Fruit fly (Drosophila melanogaster): Measurements from ENCODE around the gene CNMa.

The CNMa gene

dm6 chr3L:1817405-1817804, 38.0 kb downstream of the CNMa start:
- TF ChIP-seq ttk (optimal IDR thresholded peaks at IDR 0.05) (no peak), insv (optimal IDR thresholded peaks at IDR 0.05) (no peak), Sin3A (optimal IDR thresholded peaks at IDR 0.05) (no peak), h (optimal IDR thresholded peaks at IDR 0.05) (no peak), Myc (optimal IDR thresholded peaks at IDR 0.05) (no peak), psq (optimal IDR thresholded peaks at IDR 0.05) (no peak)

DNA sequence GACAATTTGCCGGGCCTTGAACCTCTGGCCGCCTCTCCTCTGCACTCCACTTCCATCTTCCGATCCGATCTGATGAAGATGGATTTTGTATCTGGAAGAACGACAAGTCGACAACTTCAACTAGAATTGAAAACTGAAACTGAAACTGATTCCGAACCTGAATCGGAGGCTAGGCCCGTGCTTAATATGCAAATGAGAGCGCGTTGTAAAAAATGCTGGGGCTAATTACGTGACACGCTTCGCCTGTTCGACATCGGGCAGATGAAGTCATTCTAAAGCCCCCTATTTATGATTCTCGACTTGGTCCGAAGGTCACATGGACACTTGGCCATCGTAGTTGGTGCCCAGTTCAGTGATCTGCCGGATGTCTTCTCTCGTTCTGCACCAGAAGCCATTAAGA, 38.8 kb downstream of the CNMa start:
- TF ChIP-seq h (optimal IDR thresholded peaks at IDR 0.05): no peak
- TF ChIP-seq psq (optimal IDR thresholded peaks at IDR 0.05): no peak
- no peak for TF ChIP-seq ttk (optimal IDR thresholded peaks at IDR 0.05)
- TF ChIP-seq Myc (optimal IDR thresholded peaks at IDR 0.05): no peak
- no peak for TF ChIP-seq Sin3A (optimal IDR thresholded peaks at IDR 0.05)
- TF ChIP-seq insv (optimal IDR thresholded peaks at IDR 0.05): no peak

DNA sequence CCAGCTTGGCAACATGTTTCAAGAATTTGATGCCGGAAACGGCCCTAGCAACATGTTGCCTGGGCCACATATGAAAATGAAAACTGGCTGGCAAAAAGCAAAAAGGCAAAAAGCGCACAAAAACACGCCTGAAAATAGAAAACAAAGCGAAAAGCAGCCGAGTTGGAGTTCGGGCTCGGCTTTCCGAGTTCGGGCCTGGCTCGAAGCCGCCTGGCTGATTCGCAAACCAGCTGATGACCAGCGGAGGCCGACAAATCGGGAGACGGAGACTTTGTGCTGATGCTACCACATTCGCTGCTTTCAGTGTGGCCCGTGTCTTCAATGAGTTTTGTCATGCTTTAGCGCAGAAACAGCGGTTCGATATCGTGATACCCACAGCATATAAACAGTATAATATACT, 45.1 kb downstream of the CNMa start, which contains the start of gene GV1:
GV1 (plus strand) TSS at position 301 of the 400 bp plus-strand sequence.
- no peak for TF ChIP-seq h (optimal IDR thresholded peaks at IDR 0.05)
- TF ChIP-seq insv (optimal IDR thresholded peaks at IDR 0.05): no peak
- no peak for TF ChIP-seq ttk (optimal IDR thresholded peaks at IDR 0.05)
- TF ChIP-seq psq (optimal IDR thresholded peaks at IDR 0.05): no peak
- no peak for TF ChIP-seq Myc (optimal IDR thresholded peaks at IDR 0.05)
- TF ChIP-seq Sin3A (optimal IDR thresholded peaks at IDR 0.05): no peak

- TF ChIP-seq ttk (optimal IDR thresholded peaks at IDR 0.05) (no peak), Myc (optimal IDR thresholded peaks at IDR 0.05) (no peak), Sin3A (optimal IDR thresholded peaks at IDR 0.05) (no peak), h (optimal IDR thresholded peaks at IDR 0.05) (no peak), insv (optimal IDR thresholded peaks at IDR 0.05) (no peak), psq (optimal IDR thresholded peaks at IDR 0.05) (no peak)
These were observed 46.8 kb downstream of the CNMa start for dm6 chr3L:1808631-1809030.

DNA sequence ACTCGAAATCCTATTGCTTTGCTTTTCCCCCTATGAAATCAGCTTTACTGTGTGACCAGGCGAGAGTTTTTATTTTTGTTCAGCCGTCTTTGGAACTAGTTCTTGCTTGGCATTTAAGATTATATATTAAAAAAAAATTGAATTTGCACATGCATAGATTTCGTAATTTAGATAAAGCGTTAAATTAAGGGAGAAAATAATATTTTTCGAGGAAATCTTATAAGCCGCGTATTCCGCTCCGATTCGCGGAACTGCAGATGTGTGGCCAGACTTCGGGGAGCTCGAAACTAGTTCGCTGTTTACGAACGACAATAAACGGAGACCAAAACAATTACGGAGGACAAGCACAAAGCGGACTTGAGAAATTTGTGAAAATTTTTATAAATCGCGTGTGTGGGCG, 52.6 kb downstream of the CNMa start, which contains the start of the genes JTBR and CG42676:
JTBR (minus strand) TSS at position 55 of the 400 bp plus-strand sequence.
CG42676 (plus strand) TSS at position 306 of the 400 bp plus-strand sequence.
- TF ChIP-seq psq (optimal IDR thresholded peaks at IDR 0.05) (peak; percentile 58), h (optimal IDR thresholded peaks at IDR 0.05) (no peak)
